Fruit fly (Drosophila melanogaster) whole organism, embryonic: ENCODE results near the gene Zyx.

Experiments
- CG13775 ChIP-seq: fragments of 200-800 bp; sonication (Bioruptor generic); optimal IDR thresholded peaks from 3 replicates; lab custom pipeline; 2017; ENCODE audit warnings: missing biosample characterization, mild to moderate bottlenecking, missing genetic modification characterization
- CG14860 ChIP-seq: fragments of 200-800 bp; sonication (Bioruptor generic); IDR thresholded peaks from 3 replicates; pipeline ENCODE4 v1.3.6; 2022; ENCODE audit warnings: missing biosample characterization, missing genetic modification characterization; ENCODE audit not compliant: partially characterized antibody
- CG15479 ChIP-seq: fragments of 200-800 bp; sonication (Bioruptor generic); optimal IDR thresholded peaks from 3 replicates; lab custom pipeline; 2019; ENCODE audit warnings: missing biosample characterization, mild to moderate bottlenecking, missing genetic modification characterization, moderate library complexity
- CG1602 ChIP-seq: fragments of 200-800 bp; sonication (Bioruptor generic); optimal IDR thresholded peaks from 3 replicates; lab custom pipeline; 2016; ENCODE audit warnings: missing biosample characterization, missing genetic modification characterization
- CG16813 ChIP-seq: fragments of 200-800 bp; sonication (Bioruptor generic); IDR thresholded peaks from 3 replicates; pipeline ENCODE4 v1.3.6; 2022; ENCODE audit warnings: missing biosample characterization, missing genetic modification characterization; ENCODE audit not compliant: partially characterized antibody
- CG18262 ChIP-seq: fragments of 200-800 bp; optimal IDR thresholded peaks from 3 replicates; lab custom pipeline; 2019; ENCODE audit warnings: missing biosample characterization, mild to moderate bottlenecking, missing genetic modification characterization, moderate library complexity
- CG18599 ChIP-seq: fragments of 200-800 bp; sonication (Bioruptor generic); optimal IDR thresholded peaks from 3 replicates; lab custom pipeline; 2017; ENCODE audit warnings: missing biosample characterization, missing genetic modification characterization, mild to moderate bottlenecking, moderate library complexity, missing genetic modification reagents
- CG2116 ChIP-seq: fragments of 200-800 bp; sonication (Bioruptor generic); optimal IDR thresholded peaks from 3 replicates; lab custom pipeline; 2018; ENCODE audit warnings: missing biosample characterization, mild to moderate bottlenecking, missing genetic modification characterization
- CG2199 ChIP-seq: fragments of 200-800 bp; sonication (Bioruptor generic); IDR thresholded peaks from 3 replicates; pipeline ENCODE4 v1.3.6; 2022; ENCODE audit warnings: missing biosample characterization, missing genetic modification characterization
- CG7963 ChIP-seq: fragments of 200-800 bp; sonication (Bioruptor generic); IDR thresholded peaks from 3 replicates; pipeline ENCODE4 v1.3.6; 2022; ENCODE audit warnings: missing biosample characterization, missing genetic modification characterization; ENCODE audit not compliant: partially characterized antibody
- D19A ChIP-seq: fragments of 200-800 bp; optimal IDR thresholded peaks from 3 replicates; lab custom pipeline; 2019; ENCODE audit warnings: missing biosample characterization, mild to moderate bottlenecking, missing genetic modification characterization, moderate library complexity
- Deaf1 ChIP-seq: fragments of 200-800 bp; optimal IDR thresholded peaks from 3 replicates; lab custom pipeline; 2019; ENCODE audit warnings: missing biosample characterization, mild to moderate bottlenecking, missing genetic modification characterization, moderate library complexity
- Dll ChIP-seq: fragments of 200-800 bp; sonication (Bioruptor generic); IDR thresholded peaks from 4 replicates; pipeline ENCODE4 v1.3.6; 2022; ENCODE audit warnings: missing biosample characterization, missing genetic modification characterization; ENCODE audit not compliant: partially characterized antibody
- Ets65A ChIP-seq: fragments of 200-800 bp; sonication (Bioruptor generic); peaks from one replicate; lab custom pipeline; 2016; ENCODE audit warnings: missing biosample characterization, missing genetic modification characterization
- Gsc ChIP-seq: fragments of 200-800 bp; sonication (Bioruptor generic); IDR thresholded peaks from 2 replicates; pipeline ENCODE4 v1.3.6; 2022; ENCODE audit warnings: missing biosample characterization, missing genetic modification characterization
- HLH4C ChIP-seq: fragments of 200-800 bp; sonication (Bioruptor generic); IDR thresholded peaks from 3 replicates; pipeline ENCODE4 v1.3.6; 2022; ENCODE audit warnings: missing biosample characterization, missing genetic modification characterization; ENCODE audit not compliant: partially characterized antibody
- Hmr ChIP-seq: fragments of 200-800 bp; sonication (Bioruptor generic); optimal IDR thresholded peaks from 3 replicates; lab custom pipeline; 2017; ENCODE audit warnings: mild to moderate bottlenecking, missing biosample characterization, missing genetic modification reagents, missing genetic modification characterization
- Jarid2 ChIP-seq: fragments of 200-800 bp; sonication (Bioruptor generic); optimal IDR thresholded peaks from 3 replicates; lab custom pipeline; 2017; ENCODE audit warnings: mild to moderate bottlenecking, missing biosample characterization, missing genetic modification reagents, missing genetic modification characterization
- NC2β ChIP-seq: fragments of 200-800 bp; sonication (Bioruptor generic); optimal IDR thresholded peaks from 2 replicates; lab custom pipeline; 2016; ENCODE audit warnings: missing biosample characterization, missing genetic modification characterization
- Nf-YA ChIP-seq: fragments of 200-800 bp; sonication (Bioruptor generic); IDR thresholded peaks from 2 replicates; pipeline ENCODE4 v1.3.6; 2022; ENCODE audit warnings: missing biosample characterization, missing genetic modification characterization
- Nf-YB ChIP-seq: fragments of 200-800 bp; sonication (Bioruptor generic); optimal IDR thresholded peaks from 3 replicates; lab custom pipeline; 2019; ENCODE audit warnings: missing biosample characterization, mild to moderate bottlenecking, missing genetic modification characterization, moderate library complexity
- Nf-YC ChIP-seq: fragments of 200-800 bp; optimal IDR thresholded peaks from 3 replicates; lab custom pipeline; 2019; ENCODE audit warnings: missing biosample characterization, mild to moderate bottlenecking, missing genetic modification characterization, moderate library complexity
- Scr ChIP-seq: fragments of 200-800 bp; sonication (Bioruptor generic); IDR thresholded peaks from 2 replicates; pipeline ENCODE4 v1.3.6; 2022; ENCODE audit warnings: missing biosample characterization, missing genetic modification characterization; ENCODE audit not compliant: partially characterized antibody
- Sox102F ChIP-seq: fragments of 200-800 bp; sonication (Bioruptor generic); optimal IDR thresholded peaks from 2 replicates; lab custom pipeline; 2018; ENCODE audit warnings: missing biosample characterization, mild to moderate bottlenecking, missing genetic modification characterization, moderate library complexity
- ac ChIP-seq: fragments of 200-800 bp; sonication (Bioruptor generic); optimal IDR thresholded peaks from 3 replicates; lab custom pipeline; 2017; ENCODE audit warnings: missing biosample characterization, mild to moderate bottlenecking, missing genetic modification characterization
- az2 ChIP-seq: fragments of 200-800 bp; sonication (Bioruptor generic); optimal IDR thresholded peaks from 3 replicates; lab custom pipeline; 2016; ENCODE audit warnings: missing biosample characterization, missing genetic modification characterization
- bbx ChIP-seq: fragments of 200-800 bp; sonication (Bioruptor generic); IDR thresholded peaks from 2 replicates; pipeline ENCODE4 v1.3.6; 2022; ENCODE audit warnings: missing biosample characterization, missing genetic modification characterization; ENCODE audit not compliant: partially characterized antibody
- crc ChIP-seq: fragments of 200-800 bp; sonication (Bioruptor generic); optimal IDR thresholded peaks from 2 replicates; lab custom pipeline; 2016; ENCODE audit warnings: missing biosample characterization, missing genetic modification characterization
- dimm ChIP-seq: fragments of 200-800 bp; sonication (Bioruptor generic); IDR thresholded peaks from 2 replicates; pipeline ENCODE4 v1.3.6; 2022; ENCODE audit warnings: missing biosample characterization, missing genetic modification characterization
- kah ChIP-seq: fragments of 200-800 bp; sonication (Bioruptor generic); optimal IDR thresholded peaks from 2 replicates; lab custom pipeline; 2018; ENCODE audit warnings: missing biosample characterization, mild to moderate bottlenecking, missing genetic modification characterization
- lola ChIP-seq, 3 experiments: fragments of >200 bp in 2 of 3; fragments of 200-800 bp in 1 of 3; sonication (Bioruptor generic) in 1 of 3; optimal IDR thresholded peaks; 2 replicates each; lab custom pipeline; 2017 to 2019; ENCODE audit warnings: missing biosample characterization in 3 of 3, missing genetic modification characterization in 3 of 3, mild to moderate bottlenecking in 1 of 3, moderate library complexity in 1 of 3
- nerfin-2 ChIP-seq: fragments of 200-800 bp; sonication (Bioruptor generic); IDR thresholded peaks from 2 replicates; pipeline ENCODE4 v1.3.6; 2022; ENCODE audit warnings: missing biosample characterization, missing genetic modification characterization; ENCODE audit not compliant: partially characterized antibody
- pros ChIP-seq: fragments of 200-800 bp; sonication (Bioruptor generic); optimal IDR thresholded peaks from 3 replicates; lab custom pipeline; 2019; ENCODE audit warnings: missing biosample characterization, mild to moderate bottlenecking, missing genetic modification characterization, moderate library complexity
- pum ChIP-seq: fragments of 200-800 bp; sonication (Bioruptor generic); optimal IDR thresholded peaks from 2 replicates; lab custom pipeline; 2016; ENCODE audit warnings: missing biosample characterization, missing genetic modification characterization
- tna ChIP-seq: fragments of 200-800 bp; sonication (Bioruptor generic); IDR thresholded peaks from 2 replicates; pipeline ENCODE4 v1.3.6; 2022; ENCODE audit warnings: missing biosample characterization, missing genetic modification characterization; ENCODE audit not compliant: partially characterized antibody
- vnd ChIP-seq: fragments of 200-800 bp; sonication (Bioruptor generic); IDR thresholded peaks from 3 replicates; pipeline ENCODE4 v1.3.6; 2022; ENCODE audit warnings: missing biosample characterization, missing genetic modification characterization; ENCODE audit not compliant: partially characterized antibody
- yki ChIP-seq: fragments of >200 bp; optimal IDR thresholded peaks from 3 replicates; lab custom pipeline; 2018
- z ChIP-seq: fragments of 200-800 bp; sonication (Bioruptor generic); IDR thresholded peaks from 3 replicates; pipeline ENCODE4 v1.3.6; 2022; ENCODE audit warnings: missing biosample characterization, missing genetic modification characterization

Gene Zyx

DNA sequence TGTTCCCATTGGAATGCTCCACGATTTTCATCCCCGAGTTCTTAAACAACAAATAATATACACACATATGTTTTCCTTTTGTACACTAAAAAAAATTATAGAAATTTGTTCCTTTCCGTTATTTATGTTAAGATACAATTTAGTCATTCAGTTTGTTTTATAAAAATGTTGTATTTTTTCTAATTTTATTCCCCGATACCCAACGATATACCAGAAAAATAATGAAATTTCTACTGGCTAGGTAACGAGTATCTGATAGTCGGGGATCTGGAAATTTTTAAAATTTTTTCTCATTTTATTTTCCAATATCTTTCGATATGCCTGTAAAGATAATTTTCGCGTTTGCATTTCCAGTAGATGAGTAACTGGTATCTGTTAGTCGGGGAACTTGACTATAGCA is 28.6 kb upstream of the Zyx start (continued):
- TF ChIP-seq CG18262 (tag; lab: Kevin White, UChicago), result peak; percentile 51
- no peak for TF ChIP-seq tna (GFP tag; lab: Robert Waterston, UW)
- no peak for TF ChIP-seq CG13775
- no peak for TF ChIP-seq CG18599
- TF ChIP-seq D19A, result peak; percentile 54
- no peak for TF ChIP-seq CG1602
- no peak for TF ChIP-seq NC2β (GFP tag; lab: Kevin White, UChicago)

DNA sequence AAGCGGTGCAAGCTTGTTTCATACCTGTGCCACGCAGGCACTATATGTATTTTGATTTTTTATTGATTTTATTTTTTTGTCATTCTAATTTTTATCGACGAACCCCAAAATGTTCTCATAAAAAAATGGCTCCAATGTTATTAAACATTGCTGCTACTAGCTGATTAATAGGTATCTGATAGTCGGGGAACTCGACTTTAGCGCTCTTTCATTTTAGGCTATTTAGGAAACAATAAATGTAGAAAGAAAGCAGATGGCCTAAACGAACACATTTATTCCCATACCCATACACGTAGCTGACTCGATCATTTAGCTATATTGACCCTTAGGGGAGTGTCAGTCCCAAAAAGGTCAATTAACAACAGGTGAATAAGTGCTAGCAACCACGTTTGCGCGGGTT is 25.5 kb upstream of the Zyx start:
- TF ChIP-seq CG2199 (GFP tag; lab: Robert Waterston, UW) (peak; percentile 54; the same call in 1 of the 3 replicates), crc (GFP tag; lab: Kevin White, UChicago) (no peak), Hmr (GFP tag; lab: Kevin White, UChicago) (no peak), Ets65A (GFP tag; lab: Kevin White, UChicago) (peak; percentile 21), Dll (GFP tag; lab: Robert Waterston, UW) (0 out of 4 replicates have a peak, but pooled peaks have one; percentile 18), Sox102F (GFP tag; lab: Kevin White, UChicago) (no peak), ac (GFP tag; lab: Kevin White, UChicago) (peak; percentile 23), CG14860 (peak; percentile 63; the same call in 1 of the 3 replicates), Gsc (no peak), nerfin-2 (GFP tag; lab: Robert Waterston, UW) (peak; percentile 26; the same call in 1 of the 2 replicates), Scr (GFP tag; lab: Robert Waterston, UW) (peak; percentile 35; the same call in 1 of the 2 replicates), vnd (GFP tag; lab: Robert Waterston, UW) (peak; percentile 43; the same call in 1 of the 3 replicates), CG16813 (GFP tag; lab: Robert Waterston, UW) (peak; percentile 73), CG7963 (GFP tag; lab: Robert Waterston, UW) (peak; percentile 40; the same call in 1 of the 3 replicates), az2 (GFP tag; lab: Kevin White, UChicago) (no peak), yki (lab: Kevin White, UChicago) (no peak), HLH4C (peak; percentile 67)

DNA sequence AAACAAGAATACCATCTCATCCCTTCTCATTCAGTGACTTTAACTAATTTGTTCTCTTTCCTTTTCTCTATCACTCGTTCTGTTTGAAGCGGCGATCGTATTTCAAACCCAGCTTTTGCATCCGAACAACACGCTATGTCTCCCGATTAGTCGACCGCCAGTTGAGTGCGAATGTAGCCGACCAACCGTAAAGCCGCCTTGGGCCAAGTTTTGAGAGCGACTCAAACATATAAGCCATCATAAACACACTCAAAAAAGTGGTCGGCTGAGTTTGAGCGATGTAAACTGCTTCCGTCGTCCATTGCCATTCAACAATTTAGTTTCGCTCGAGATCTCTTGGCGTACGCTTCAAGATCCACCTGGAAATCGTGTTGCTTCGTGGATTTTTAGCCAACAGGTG is 23.7 kb upstream of the Zyx start, which contains the start of gene sv:
Gene sv, plus strand, starts transcription at position 319 of the 400 bp plus-strand sequence.
- TF ChIP-seq Jarid2 (peak; percentile 64), Nf-YA (peak; percentile 7; the same call in 1 of the 2 replicates), dimm (GFP tag; lab: Robert Waterston, UW) (no peak), bbx (GFP tag; lab: Robert Waterston, UW) (0 out of 2 replicates have a peak, but pooled peaks have one; percentile 44), tna (GFP tag; lab: Robert Waterston, UW) (no peak), lola (GFP tag; optimal IDR thresholded peaks at IDR 0.05; lab: Kevin White, UChicago) (no peak), Nf-YB (GFP tag; lab: Kevin White, UChicago) (peak; percentile 95), CG15479 (GFP tag; lab: Kevin White, UChicago) (no peak), Deaf1 (tag; lab: Kevin White, UChicago) (peak; percentile 73), pros (peak; percentile 63), kah (no peak), CG2116 (GFP tag; lab: Kevin White, UChicago) (no peak), z (GFP tag; lab: Robert Waterston, UW) (peak; percentile 97), pum (no peak), CG2199 (GFP tag; lab: Robert Waterston, UW) (peak; percentile 28; the same call in 1 of the 3 replicates), Nf-YC (tag; lab: Kevin White, UChicago) (peak; percentile 93)
